Worm (Caenorhabditis elegans): ENCODE results near the gene Y39A3A.3.

- TF ChIP-seq snpc-4 (tag; optimal IDR thresholded peaks at IDR 0.05) = no peak
- TF ChIP-seq blmp-1 (tag; optimal IDR thresholded peaks at IDR 0.05) = no peak
- no peak for TF ChIP-seq tbx-8 (GFP tag; optimal IDR thresholded peaks at IDR 0.05)
- no peak for TF ChIP-seq pha-4 (tag; optimal IDR thresholded peaks at IDR 0.05)
- no peak for TF ChIP-seq lsy-2 (tag; optimal IDR thresholded peaks at IDR 0.05)
- no peak for TF ChIP-seq nhr-76 (tag; optimal IDR thresholded peaks at IDR 0.05)
- TF ChIP-seq drap-1 (GFP tag; optimal IDR thresholded peaks at IDR 0.05) = no peak
- TF ChIP-seq M03D4.4 (tag; optimal IDR thresholded peaks at IDR 0.05) = no peak
- TF ChIP-seq unc-62 (GFP tag; optimal IDR thresholded peaks at IDR 0.05) = no peak
Measured at ce11 chrIII:2105935-2106334, 37.8 kb upstream of the Y39A3A.3 start.

All from whole organism, mixed stage, embryonic.